Worm (Caenorhabditis elegans): ENCODE data around the gene pqn-25.

ce11 chrIII:5500732-5501131 lies 11.7 kb downstream of the pqn-25 start:
- TF ChIP-seq T22C8.4 (GFP tag; IDR thresholded peaks at IDR 0.05) (no peak), flt-1 (GFP tag; IDR thresholded peaks at IDR 0.05) (no peak), cog-1 (tag; optimal IDR thresholded peaks at IDR 0.05) (no peak)
